Worm (Caenorhabditis elegans): ENCODE results near the gene F44G4.7.
A peak's percentile ranks its signal among the peaks of the same experiment; 100 is the strongest.

The F44G4.7 gene

DNA sequence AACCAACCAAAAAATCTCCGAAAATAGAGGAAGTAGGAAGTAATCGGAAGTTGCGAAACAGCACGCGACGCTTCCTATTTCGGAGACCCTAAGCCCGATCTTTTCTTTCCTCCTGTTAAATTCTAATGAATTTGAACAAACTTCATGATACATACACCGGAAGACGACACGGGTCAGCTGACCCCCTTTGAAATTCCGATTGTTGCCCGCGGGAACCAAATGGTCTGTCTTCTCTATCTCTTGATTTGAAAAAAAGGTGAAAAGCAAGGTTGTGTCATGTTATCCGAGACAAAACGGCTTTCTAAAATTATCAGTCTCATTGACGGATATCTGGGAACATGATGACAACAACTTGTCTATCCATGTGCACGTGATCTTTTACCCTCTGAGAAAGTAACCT is 45.9 kb downstream of the F44G4.7 start (continued):
- TF ChIP-seq efl-1 (optimal IDR thresholded peaks at IDR 0.05), result peak in 1 of 2 experiments; percentile 32
- TF ChIP-seq efl-1 (GFP tag; optimal IDR thresholded peaks at IDR 0.05 in 1 of 2), result no peak

DNA sequence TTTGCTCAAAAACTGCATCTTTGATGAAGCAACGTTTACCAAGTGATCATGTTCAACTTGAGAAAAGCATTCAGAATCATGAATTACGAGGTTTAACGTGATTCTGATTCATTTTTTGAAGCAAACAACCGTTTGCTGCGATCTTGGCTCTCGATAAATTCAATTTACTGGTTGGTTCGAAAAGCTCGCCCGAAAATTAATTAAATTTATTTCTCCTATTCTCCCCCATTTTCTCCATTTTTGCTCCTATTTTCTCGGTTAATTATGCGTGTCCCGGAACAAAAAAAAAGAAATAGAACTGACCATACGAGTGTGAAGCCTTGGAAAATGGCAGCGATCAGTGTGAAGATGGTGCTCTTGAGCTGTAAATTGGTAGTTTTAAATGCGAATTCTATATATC is 48.1 kb downstream of the F44G4.7 start:
- TF ChIP-seq jun-1 (tag; optimal IDR thresholded peaks at IDR 0.05) (no peak), ces-1 (GFP tag; optimal IDR thresholded peaks at IDR 0.05) (peak; percentile 6), nhr-47 (tag; optimal IDR thresholded peaks at IDR 0.05) (peak; percentile 3), irx-1 (tag; optimal IDR thresholded peaks at IDR 0.05) (no peak), lin-14 (GFP tag; optimal IDR thresholded peaks at IDR 0.05) (peak; percentile 61), hlh-4 (tag; optimal IDR thresholded peaks at IDR 0.05) (no peak), nhr-20 (tag; optimal IDR thresholded peaks at IDR 0.05) (no peak)

DNA sequence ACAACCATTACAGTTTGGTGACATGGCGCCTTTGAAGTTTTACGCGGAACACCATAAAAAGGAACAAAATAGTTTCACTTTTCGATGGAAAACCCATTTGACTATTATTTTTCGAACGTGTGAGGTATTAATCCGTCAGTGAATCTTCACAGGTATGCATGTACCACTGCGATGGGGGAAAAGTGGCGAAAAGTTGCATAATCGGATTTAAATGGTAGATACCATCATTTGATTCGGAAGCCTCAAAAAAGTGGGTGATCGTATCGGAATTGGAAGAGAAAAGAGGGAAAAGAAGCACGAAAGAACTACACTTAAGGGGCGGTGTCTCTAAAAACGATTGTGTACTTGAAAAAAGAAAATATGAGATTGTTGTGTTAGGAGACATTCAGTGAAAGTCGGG is 51.3 kb downstream of the F44G4.7 start:
- TF ChIP-seq Y116A8C.19 (tag; optimal IDR thresholded peaks at IDR 0.05; ENCODE audit: borderline replicate concordance) (no peak), blmp-1 (tag; optimal IDR thresholded peaks at IDR 0.05) (peak; percentile 85)

Measured in whole organism, L1 larva.